Worm (Caenorhabditis elegans) whole organism, L4 larva: Measurements from ENCODE around the gene ZK892.6.
A peak's percentile ranks its signal among the peaks of the same experiment; 100 is the strongest.

Experiments used
- F49E8.2 ChIP-seq: sonication (generic microtip); optimal IDR thresholded peaks from 2 replicates; lab custom pipeline; 2016; ENCODE audit warnings: missing compliant biosample characterization, mild to moderate bottlenecking, missing genetic modification characterization, borderline replicate concordance
- T20F7.1 ChIP-seq: fragments of 200-800 bp; sonication (Bioruptor generic); optimal IDR thresholded peaks from 2 replicates; lab custom pipeline; 2018; ENCODE audit warnings: mild to moderate bottlenecking, missing genetic modification characterization, missing compliant biosample characterization
- ZK546.5 ChIP-seq, 2 experiments: sonication (generic microtip); optimal IDR thresholded peaks; 2 replicates each; lab custom pipeline; 2017; ENCODE audit warnings: missing biosample characterization in 2 of 2, missing genetic modification characterization in 2 of 2
- ama-1 ChIP-seq: fragments of 150-350 bp; optimal IDR thresholded peaks from 2 replicates; lab custom pipeline; 2014; ENCODE audit warnings: inconsistent platforms, mixed read lengths
- ceh-28 ChIP-seq: fragments of 150-350 bp; optimal IDR thresholded peaks from 2 replicates; lab custom pipeline; 2014; ENCODE audit warnings: missing biosample characterization, missing genetic modification reagents, missing genetic modification characterization
- ceh-32 ChIP-seq: sonication (generic microtip); optimal IDR thresholded peaks from 2 replicates; lab custom pipeline; 2016; ENCODE audit warnings: mild to moderate bottlenecking, missing genetic modification characterization, missing compliant biosample characterization; ENCODE audit not compliant: poor library complexity
- ceh-44 ChIP-seq: fragments of 200-800 bp; sonication (Bioruptor generic); IDR thresholded peaks from 2 replicates; pipeline ENCODE4 v1.3.6; 2022; ENCODE audit warnings: missing genetic modification reagents, missing genetic modification characterization, missing compliant biosample characterization
- daf-12 ChIP-seq: fragments of 150-350 bp; optimal IDR thresholded peaks from 2 replicates; lab custom pipeline; 2014; ENCODE audit warnings: missing biosample characterization, missing genetic modification reagents, missing genetic modification characterization
- daf-8 ChIP-seq: fragments of 200-800 bp; sonication (Bioruptor generic); IDR thresholded peaks from 2 replicates; pipeline ENCODE4 v1.3.6; 2022; ENCODE audit warnings: missing genetic modification characterization, missing compliant biosample characterization
- dmd-6 ChIP-seq: fragments of 200-800 bp; sonication (Bioruptor generic); IDR thresholded peaks from 2 replicates; pipeline ENCODE4 v1.3.6; 2022; ENCODE audit warnings: missing genetic modification reagents, missing genetic modification characterization, missing compliant biosample characterization
- dmd-9 ChIP-seq: fragments of 200-800 bp; sonication (Bioruptor generic); IDR thresholded peaks from 2 replicates; pipeline ENCODE4 v1.3.6; 2022; ENCODE audit warnings: missing genetic modification reagents, missing genetic modification characterization, missing compliant biosample characterization
- dve-1 ChIP-seq: sonication (generic microtip); optimal IDR thresholded peaks from 2 replicates; lab custom pipeline; 2017; ENCODE audit warnings: antibody characterized with exemption, mild to moderate bottlenecking, missing genetic modification characterization, missing compliant biosample characterization; ENCODE audit not compliant: insufficient read depth
- fos-1 ChIP-seq: fragments of 150-350 bp; optimal IDR thresholded peaks from 2 replicates; lab custom pipeline; 2014; ENCODE audit warnings: missing biosample characterization, missing genetic modification characterization
- gei-8 ChIP-seq: fragments of 200-800 bp; sonication (Bioruptor generic); optimal IDR thresholded peaks from 2 replicates; lab custom pipeline; 2018; ENCODE audit warnings: mild to moderate bottlenecking, missing genetic modification characterization, missing compliant biosample characterization
- hif-1 ChIP-seq, 2 experiments: sonication (generic microtip); optimal IDR thresholded peaks; 2 replicates each; lab custom pipeline; 2016 to 2017; ENCODE audit warnings: missing compliant biosample characterization in 2 of 2, missing genetic modification characterization in 2 of 2, missing genetic modification reagents in 2 of 2, missing genotype in 2 of 2, mild to moderate bottlenecking in 1 of 2
- hlh-30 ChIP-seq: sonication (generic microtip); optimal IDR thresholded peaks from 2 replicates; lab custom pipeline; 2017; ENCODE audit warnings: antibody characterized with exemption, mild to moderate bottlenecking, missing genetic modification characterization, missing compliant biosample characterization; ENCODE audit not compliant: insufficient read depth
- hmg-1.1 ChIP-seq: fragments of 200-800 bp; sonication (Bioruptor generic); IDR thresholded peaks from 2 replicates; pipeline ENCODE4 v1.3.6; 2022; ENCODE audit warnings: missing genetic modification reagents, missing genetic modification characterization, missing compliant biosample characterization
- lin-13 ChIP-seq: fragments of 150-350 bp; optimal IDR thresholded peaks from 2 replicates; lab custom pipeline; 2014; ENCODE audit warnings: missing biosample characterization, missing genetic modification reagents, missing genetic modification characterization
- lin-38 ChIP-seq: fragments of 200-800 bp; sonication (Bioruptor generic); IDR thresholded peaks from 2 replicates; pipeline ENCODE4 v1.3.6; 2022; ENCODE audit warnings: missing genetic modification reagents, missing genetic modification characterization, missing compliant biosample characterization
- lin-39 ChIP-seq: fragments of 150-350 bp; optimal IDR thresholded peaks from 2 replicates; lab custom pipeline; 2014; ENCODE audit warnings: missing biosample characterization, missing genetic modification reagents, missing genetic modification characterization
- mes-2 ChIP-seq: sonication (generic microtip); optimal IDR thresholded peaks from 2 replicates; lab custom pipeline; 2016; ENCODE audit warnings: missing genotype, mild to moderate bottlenecking, missing genetic modification characterization, missing compliant biosample characterization; ENCODE audit not compliant: poor library complexity, severe bottlenecking
- mxl-2 ChIP-seq: fragments of 200-800 bp; sonication (Bioruptor generic); conservative IDR thresholded peaks from 2 replicates; pipeline ENCODE4 v1.3.6; 2022; ENCODE audit warnings: missing genetic modification reagents, missing genetic modification characterization, missing compliant biosample characterization
- mxl-3 ChIP-seq: fragments of 200-800 bp; sonication (Bioruptor generic); optimal IDR thresholded peaks from 2 replicates; lab custom pipeline; 2018; ENCODE audit warnings: mild to moderate bottlenecking, missing genetic modification characterization, missing compliant biosample characterization
- nhr-10 ChIP-seq: fragments of 150-350 bp; optimal IDR thresholded peaks from 2 replicates; lab custom pipeline; 2014; ENCODE audit warnings: missing biosample characterization, missing genetic modification characterization
- nhr-11 ChIP-seq: fragments of 150-350 bp; optimal IDR thresholded peaks from 2 replicates; lab custom pipeline; 2014; ENCODE audit warnings: missing biosample characterization, missing genetic modification characterization
- nhr-111 ChIP-seq: fragments of 200-800 bp; sonication (Bioruptor generic); optimal IDR thresholded peaks from 2 replicates; lab custom pipeline; 2018; ENCODE audit warnings: mild to moderate bottlenecking, missing genetic modification characterization, missing compliant biosample characterization
- nhr-237 ChIP-seq: sonication (generic microtip); optimal IDR thresholded peaks from 2 replicates; lab custom pipeline; 2017; ENCODE audit warnings: missing biosample characterization, missing genetic modification characterization
- nhr-25 ChIP-seq: sonication (generic microtip); optimal IDR thresholded peaks from 2 replicates; lab custom pipeline; 2017; ENCODE audit warnings: missing genetic modification characterization, mild to moderate bottlenecking, missing compliant biosample characterization, antibody characterized with exemption, moderate library complexity, borderline replicate concordance; ENCODE audit not compliant: insufficient read depth
- nhr-28 ChIP-seq: fragments of 150-350 bp; optimal IDR thresholded peaks from 2 replicates; lab custom pipeline; 2014; ENCODE audit warnings: missing biosample characterization, missing genetic modification characterization
- nhr-41 ChIP-seq: fragments of 200-800 bp; sonication (Bioruptor generic); IDR thresholded peaks from 2 replicates; pipeline ENCODE4 v1.3.6; 2022; ENCODE audit warnings: missing genetic modification reagents, missing genetic modification characterization, missing compliant biosample characterization
- nhr-77 ChIP-seq: fragments of 150-350 bp; optimal IDR thresholded peaks from 2 replicates; lab custom pipeline; 2014; ENCODE audit warnings: missing biosample characterization, missing genetic modification characterization
- pha-4 ChIP-seq, 2 experiments: fragments of 150-350 bp in 1 of 2; fragments of 200-800 bp in 1 of 2; sonication (Bioruptor generic) in 1 of 2; IDR thresholded peaks in 1 of 2; optimal IDR thresholded peaks in 1 of 2; 2 replicates each; pipeline versions ENCODE4 v1.3.6 to Lab custom; 2014 to 2022; ENCODE audit warnings: missing genetic modification characterization in 2 of 2, missing genetic modification reagents in 2 of 2, missing biosample characterization in 1 of 2, missing compliant biosample characterization in 1 of 2
- pqm-1 ChIP-seq: sonication (generic microtip); optimal IDR thresholded peaks from 2 replicates; lab custom pipeline; 2017; ENCODE audit warnings: missing biosample characterization, missing genetic modification characterization
- rbr-2 ChIP-seq: sonication (generic microtip); optimal IDR thresholded peaks from 2 replicates; lab custom pipeline; 2016; ENCODE audit warnings: missing genotype, missing genetic modification characterization, missing compliant biosample characterization
- sdz-12 ChIP-seq: fragments of 200-800 bp; sonication (Bioruptor generic); optimal IDR thresholded peaks from 2 replicates; lab custom pipeline; 2018; ENCODE audit warnings: mild to moderate bottlenecking, missing genetic modification characterization, missing compliant biosample characterization
- unc-130 ChIP-seq: sonication (generic microtip); optimal IDR thresholded peaks from 2 replicates; lab custom pipeline; 2016; ENCODE audit warnings: missing genetic modification reagents, missing genetic modification characterization, missing compliant biosample characterization
- vab-7 ChIP-seq: fragments of 200-800 bp; sonication (Bioruptor generic); IDR thresholded peaks from 2 replicates; pipeline ENCODE4 v1.3.6; 2022; ENCODE audit warnings: missing genetic modification reagents, missing genetic modification characterization, missing compliant biosample characterization
- zfp-3 ChIP-seq: fragments of 200-800 bp; sonication (Bioruptor generic); conservative IDR thresholded peaks from 2 replicates; pipeline ENCODE4 v1.3.6; 2022; ENCODE audit warnings: missing genetic modification reagents, missing genetic modification characterization, missing compliant biosample characterization
- ztf-11 ChIP-seq: fragments of 150-350 bp; optimal IDR thresholded peaks from 2 replicates; lab custom pipeline; 2014; ENCODE audit warnings: missing biosample characterization, missing genetic modification characterization

Gene ZK892.6

DNA sequence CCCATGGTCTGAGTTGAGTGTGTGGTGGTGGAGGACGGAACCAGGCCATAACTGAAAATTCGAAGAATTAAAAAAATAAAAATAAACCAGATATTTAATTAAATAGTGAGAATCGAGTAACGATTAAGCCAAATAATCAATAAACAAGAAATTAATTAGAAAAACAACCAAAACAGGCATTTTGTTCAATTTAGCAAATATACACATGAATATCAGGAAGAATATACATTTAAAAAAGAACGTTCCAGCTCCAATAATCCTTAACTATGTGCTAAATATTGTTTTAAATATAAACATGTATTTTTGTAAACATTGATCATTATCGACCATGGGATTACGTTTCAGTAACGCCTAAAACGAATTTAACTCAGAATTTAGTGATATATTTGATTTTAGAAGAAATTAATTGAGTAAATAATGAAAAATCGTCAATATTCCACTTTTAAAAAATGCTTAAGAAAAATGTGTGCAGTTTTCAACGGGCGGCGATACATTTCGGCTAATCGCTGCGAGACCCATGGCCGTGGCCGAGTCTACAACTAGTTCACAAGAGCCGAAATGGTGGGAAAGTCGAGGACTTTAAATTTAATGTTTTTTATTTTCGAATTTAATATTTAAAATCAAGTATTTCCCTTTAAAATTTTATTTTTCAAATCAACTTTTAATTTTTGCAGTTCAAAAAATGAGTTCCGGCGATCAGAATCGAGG is 11.8 kb downstream of the ZK892.6 start, which contains the start of the genes R53.4 and psf-1 (continued):
- TF ChIP-seq unc-130, result peak; percentile 96
- peak; percentile 49 for TF ChIP-seq rbr-2 (tag; lab: Kevin White, UChicago)
- TF ChIP-seq F49E8.2 (tag; lab: Kevin White, UChicago), result no peak
- no peak for TF ChIP-seq ceh-28 (tag; lab: Kevin White, UChicago)
- peak; percentile 31 for TF ChIP-seq nhr-77 (tag; lab: Kevin White, UChicago)
- no peak for TF ChIP-seq nhr-111
- TF ChIP-seq ama-1, result no peak
- peak; percentile 60 for TF ChIP-seq T20F7.1 (GFP tag; lab: Kevin White, UChicago)
- TF ChIP-seq zfp-3 (GFP tag; lab: Robert Waterston, UW), result no peak
- TF ChIP-seq hlh-30, result peak; percentile 60
- TF ChIP-seq ceh-32 (tag; lab: Kevin White, UChicago), result no peak
- peak; percentile 3 for TF ChIP-seq pqm-1 (tag; lab: Kevin White, UChicago)
- peak; percentile 30; the same call in 1 of the 2 replicates for TF ChIP-seq vab-7 (GFP tag; lab: Robert Waterston, UW)
- peak; percentile 40 for TF ChIP-seq nhr-28 (tag; lab: Kevin White, UChicago)
- no peak for TF ChIP-seq ZK546.5 (tag; optimal IDR thresholded peaks at IDR 0.05; lab: Kevin White, UChicago)
- TF ChIP-seq ztf-11 (tag; lab: Kevin White, UChicago), result no peak
- TF ChIP-seq nhr-41 (GFP tag; lab: Robert Waterston, UW), result no peak
- TF ChIP-seq hmg-1.1 (GFP tag; lab: Robert Waterston, UW), result peak; percentile 61
- TF ChIP-seq nhr-10 (tag; lab: Kevin White, UChicago), result no peak
- peak in 1 of 2 experiments; percentile 82 for TF ChIP-seq hif-1 (tag; optimal IDR thresholded peaks at IDR 0.05; lab: Kevin White, UChicago)
- TF ChIP-seq lin-38 (GFP tag; lab: Robert Waterston, UW), result peak; percentile 56
- peak; percentile 97 for TF ChIP-seq mes-2
- TF ChIP-seq dve-1 (tag; lab: Kevin White, UChicago), result peak; percentile 43
- TF ChIP-seq dmd-6, result peak; percentile 30; the same call in 1 of the 2 replicates
- no peak for TF ChIP-seq mxl-2 (GFP tag; lab: Robert Waterston, UW)
- no peak for TF ChIP-seq nhr-237
- peak; percentile 61; the same call in 1 of the 2 replicates for TF ChIP-seq ceh-44 (GFP tag; lab: Robert Waterston, UW)
- TF ChIP-seq gei-8 (GFP tag; lab: Kevin White, UChicago), result no peak
- TF ChIP-seq nhr-25, result no peak
- TF ChIP-seq mxl-3 (GFP tag; lab: Kevin White, UChicago), result peak; percentile 22
- no peak for TF ChIP-seq sdz-12 (GFP tag; lab: Kevin White, UChicago)

- TF ChIP-seq nhr-10 (tag; lab: Kevin White, UChicago) (no peak), daf-8 (GFP tag; lab: Robert Waterston, UW) (no peak), hmg-1.1 (GFP tag; lab: Robert Waterston, UW) (no peak), lin-13 (peak; percentile 12), zfp-3 (GFP tag; lab: Robert Waterston, UW) (0 out of 2 replicates have a peak, but pooled peaks have one; percentile 9), fos-1 (tag; lab: Kevin White, UChicago) (no peak), pha-4 (GFP tag; IDR thresholded peaks at IDR 0.05; lab: Robert Waterston, UW) (0 out of 2 replicates have a peak, but pooled peaks have one; percentile 10), pha-4 (tag; optimal IDR thresholded peaks at IDR 0.05; lab: Kevin White, UChicago) (no peak), nhr-25 (peak; percentile 5), lin-39 (no peak), nhr-11 (tag; lab: Kevin White, UChicago) (no peak), dmd-9 (no peak), daf-12 (tag; lab: Kevin White, UChicago) (no peak), ama-1 (peak; percentile 32), lin-38 (GFP tag; lab: Robert Waterston, UW) (peak; percentile 33; the same call in 1 of the 2 replicates), dve-1 (tag; lab: Kevin White, UChicago) (no peak)
Observed at ce11 chrII:9966954-9967353, 13.0 kb downstream of the ZK892.6 start, which contains the start of gene dtmk-1. TSS of gene dtmk-1 (minus strand) at chrII:9967099.
